Worm (Caenorhabditis elegans) whole organism, late embryonic: ENCODE data around the gene rsks-1.
"Not testable (repeated sequence)": the region's sequence is repeated elsewhere in the genome, so short reads cannot be mapped to it uniquely, and the experiment has no call there.

Experiments used
- C08G9.2 ChIP-seq: sonication (generic microtip); optimal IDR thresholded peaks from 2 replicates; lab custom pipeline; 2016; ENCODE audit warnings: mild to moderate bottlenecking, missing genetic modification characterization, moderate library complexity, missing compliant biosample characterization
- K09A11.1 ChIP-seq: sonication (generic microtip); optimal IDR thresholded peaks from 2 replicates; lab custom pipeline; 2017; ENCODE audit warnings: antibody characterized with exemption, mild to moderate bottlenecking, missing genetic modification characterization, missing compliant biosample characterization; ENCODE audit not compliant: insufficient read depth
- T23F11.4 ChIP-seq: fragments of 200-800 bp; sonication (Bioruptor generic); optimal IDR thresholded peaks from 2 replicates; lab custom pipeline; 2018; ENCODE audit warnings: mild to moderate bottlenecking, missing genetic modification characterization, missing compliant biosample characterization
- Y22D7AL.16 ChIP-seq: sonication (generic microtip); optimal IDR thresholded peaks from 2 replicates; lab custom pipeline; 2016; ENCODE audit warnings: missing genetic modification characterization, missing compliant biosample characterization
- ama-1 ChIP-seq: fragments of 150-350 bp; optimal IDR thresholded peaks from 2 replicates; lab custom pipeline; 2014
- ceh-14 ChIP-seq: sonication (generic microtip); optimal IDR thresholded peaks from 2 replicates; lab custom pipeline; 2016; ENCODE audit warnings: missing genotype, missing genetic modification characterization, missing compliant biosample characterization
- ceh-18 ChIP-seq: sonication (generic microtip); optimal IDR thresholded peaks from 2 replicates; lab custom pipeline; 2016; ENCODE audit warnings: missing genetic modification characterization, missing compliant biosample characterization
- ceh-22 ChIP-seq: sonication (generic microtip); optimal IDR thresholded peaks from 2 replicates; lab custom pipeline; 2017; ENCODE audit warnings: missing biosample characterization, missing genetic modification characterization
- ceh-31 ChIP-seq: sonication (generic microtip); optimal IDR thresholded peaks from 2 replicates; lab custom pipeline; 2016; ENCODE audit warnings: missing genetic modification characterization, missing compliant biosample characterization
- ceh-48 ChIP-seq: sonication (generic microtip); optimal IDR thresholded peaks from 2 replicates; lab custom pipeline; 2016; ENCODE audit warnings: missing genetic modification characterization, inconsistent platforms, missing compliant biosample characterization
- dve-1 ChIP-seq: sonication (generic microtip); optimal IDR thresholded peaks from 2 replicates; lab custom pipeline; 2017; ENCODE audit warnings: antibody characterized with exemption, mild to moderate bottlenecking, missing genetic modification characterization, missing compliant biosample characterization
- elt-4 ChIP-seq: sonication (generic microtip); optimal IDR thresholded peaks from 2 replicates; lab custom pipeline; 2016; ENCODE audit warnings: missing genetic modification characterization, missing compliant biosample characterization
- fax-1 ChIP-seq: sonication (generic microtip); optimal IDR thresholded peaks from 2 replicates; lab custom pipeline; 2016; ENCODE audit warnings: missing genotype, missing genetic modification characterization, missing compliant biosample characterization
- fkh-10 ChIP-seq: fragments of 150-350 bp; optimal IDR thresholded peaks from 2 replicates; lab custom pipeline; 2014; ENCODE audit warnings: missing biosample characterization, missing genetic modification reagents, missing genetic modification characterization
- fkh-6 ChIP-seq: sonication (generic microtip); optimal IDR thresholded peaks from 2 replicates; lab custom pipeline; 2016; ENCODE audit warnings: missing genetic modification characterization, missing compliant biosample characterization
- gmeb-2 ChIP-seq: sonication (generic microtip); optimal IDR thresholded peaks from 2 replicates; lab custom pipeline; 2016; ENCODE audit warnings: missing genetic modification characterization, inconsistent platforms, missing compliant biosample characterization
- hlh-30 ChIP-seq: sonication (generic microtip); optimal IDR thresholded peaks from 2 replicates; lab custom pipeline; 2017; ENCODE audit warnings: antibody characterized with exemption, missing genetic modification characterization, missing compliant biosample characterization; ENCODE audit not compliant: insufficient read depth
- hlh-6 ChIP-seq: sonication (generic microtip); optimal IDR thresholded peaks from 2 replicates; lab custom pipeline; 2016; ENCODE audit warnings: missing genotype, missing genetic modification characterization, missing compliant biosample characterization
- hlh-8 ChIP-seq: sonication (generic microtip); optimal IDR thresholded peaks from 2 replicates; lab custom pipeline; 2016; ENCODE audit warnings: missing genotype, missing genetic modification characterization, missing compliant biosample characterization
- lin-11 ChIP-seq: fragments of 200-800 bp; sonication (Bioruptor generic); optimal IDR thresholded peaks from 2 replicates; lab custom pipeline; 2018; ENCODE audit warnings: mild to moderate bottlenecking, missing genetic modification characterization, missing compliant biosample characterization
- madf-2 ChIP-seq: sonication (generic microtip); optimal IDR thresholded peaks from 2 replicates; lab custom pipeline; 2017; ENCODE audit warnings: missing genetic modification characterization, missing compliant biosample characterization
- mec-3 ChIP-seq: sonication (generic microtip); optimal IDR thresholded peaks from 2 replicates; lab custom pipeline; 2016; ENCODE audit warnings: borderline replicate concordance, missing genetic modification characterization, missing compliant biosample characterization
- nfya-1 ChIP-seq: sonication (generic microtip); optimal IDR thresholded peaks from 2 replicates; lab custom pipeline; 2017; ENCODE audit warnings: missing genetic modification characterization, mild to moderate bottlenecking, missing compliant biosample characterization, antibody characterized with exemption, moderate library complexity
- nhr-11 ChIP-seq: fragments of 150-350 bp; optimal IDR thresholded peaks from 2 replicates; lab custom pipeline; 2014; ENCODE audit warnings: missing biosample characterization, missing genetic modification characterization
- nhr-232 ChIP-seq: sonication (generic microtip); optimal IDR thresholded peaks from 2 replicates; lab custom pipeline; 2016; ENCODE audit warnings: missing genetic modification characterization, missing compliant biosample characterization
- npax-4 ChIP-seq: sonication (generic microtip); optimal IDR thresholded peaks from 2 replicates; lab custom pipeline; 2016; ENCODE audit warnings: missing genetic modification characterization, missing compliant biosample characterization
- pag-3 ChIP-seq: sonication (generic microtip); optimal IDR thresholded peaks from 2 replicates; lab custom pipeline; 2016; ENCODE audit warnings: missing compliant biosample characterization, missing genetic modification characterization, borderline replicate concordance
- pros-1 ChIP-seq: fragments of 150-350 bp; optimal IDR thresholded peaks from 2 replicates; lab custom pipeline; 2014; ENCODE audit warnings: missing biosample characterization, missing genetic modification reagents, missing genetic modification characterization
- rnt-1 ChIP-seq: sonication (generic microtip); optimal IDR thresholded peaks from 2 replicates; lab custom pipeline; 2016; ENCODE audit warnings: missing genetic modification characterization, missing compliant biosample characterization
- sdc-2 ChIP-seq: sonication (generic microtip); optimal IDR thresholded peaks from 2 replicates; lab custom pipeline; 2016; ENCODE audit warnings: missing genotype, missing genetic modification characterization, missing compliant biosample characterization
- sox-2 ChIP-seq: fragments of 200-800 bp; sonication (Bioruptor generic); IDR thresholded peaks from 2 replicates; pipeline ENCODE4 v1.3.6; 2022; ENCODE audit warnings: missing genetic modification reagents, missing genetic modification characterization, missing compliant biosample characterization
- syd-9 ChIP-seq: sonication (generic microtip); optimal IDR thresholded peaks from 2 replicates; lab custom pipeline; 2016; ENCODE audit warnings: mild to moderate bottlenecking, missing genetic modification characterization, moderate library complexity, missing compliant biosample characterization
- tbx-2 ChIP-seq: sonication (generic microtip); optimal IDR thresholded peaks from 2 replicates; lab custom pipeline; 2016; ENCODE audit warnings: missing genetic modification characterization, missing compliant biosample characterization
- ttx-3 ChIP-seq: sonication (generic microtip); optimal IDR thresholded peaks from 2 replicates; lab custom pipeline; 2016; ENCODE audit warnings: missing genetic modification reagents, missing genetic modification characterization, missing compliant biosample characterization
- unc-42 ChIP-seq: sonication (generic microtip); optimal IDR thresholded peaks from 2 replicates; lab custom pipeline; 2016; ENCODE audit warnings: missing genotype, missing genetic modification characterization, missing compliant biosample characterization
- zip-5 ChIP-seq: sonication (generic microtip); optimal IDR thresholded peaks from 2 replicates; lab custom pipeline; 2016; ENCODE audit warnings: missing genetic modification characterization, missing compliant biosample characterization
- ztf-16 ChIP-seq: sonication (generic microtip); optimal IDR thresholded peaks from 2 replicates; lab custom pipeline; 2017; ENCODE audit warnings: missing genetic modification characterization, missing compliant biosample characterization

Gene rsks-1

ce11 chrIII:11206875-11207274, 38.0 kb upstream of the rsks-1 start:
- TF ChIP-seq ama-1 (lab: Kevin White, UChicago) = no peak

- TF ChIP-seq dve-1 (tag; lab: Kevin White, UChicago) (peak; percentile 96), npax-4 (tag; lab: Kevin White, UChicago) (no peak)
- TF ChIP-seq, all 69 proteins: peak for 1
These were observed 37.1 kb upstream of the rsks-1 start for ce11 chrIII:11207825-11208224.

- no peak for TF ChIP-seq ztf-16 (tag; lab: Kevin White, UChicago)
- TF ChIP-seq elt-4 (tag; lab: Kevin White, UChicago) = no peak
- TF ChIP-seq pros-1 (tag; lab: Kevin White, UChicago) = no peak
- TF ChIP-seq rnt-1 = no peak
- TF ChIP-seq ceh-22 (tag; lab: Kevin White, UChicago) = no peak
- TF ChIP-seq unc-42 (tag; lab: Kevin White, UChicago) = no peak
- no peak for TF ChIP-seq npax-4 (tag; lab: Kevin White, UChicago)
- no peak for TF ChIP-seq syd-9 (tag; lab: Kevin White, UChicago)
- TF ChIP-seq lin-11 (tag; lab: Kevin White, UChicago) = no peak
- TF ChIP-seq, all 69 proteins: peak for 0
These were observed 36.5 kb upstream of the rsks-1 start for ce11 chrIII:11208371-11208770.

ce11 chrIII:11218150-11218841, 26.6 kb upstream of the rsks-1 start, which contains the start of the genes tbx-34 and wht-8:
tbx-34 (minus strand) TSS chrIII:11218250.
wht-8 (plus strand) TSS chrIII:11218791.
- TF ChIP-seq sox-2 (GFP tag; lab: Robert Waterston, UW) = no peak
- TF ChIP-seq nhr-232 (tag; lab: Kevin White, UChicago) = no peak
- no peak for TF ChIP-seq pros-1 (tag; lab: Kevin White, UChicago)
- TF ChIP-seq ceh-48 (tag; lab: Kevin White, UChicago) = no peak
- no peak for TF ChIP-seq lin-11 (tag; lab: Kevin White, UChicago)
- TF ChIP-seq pag-3 (tag; lab: Kevin White, UChicago) = no peak
- no peak for TF ChIP-seq Y22D7AL.16 (tag; lab: Kevin White, UChicago)
- TF ChIP-seq ttx-3 (tag; lab: Kevin White, UChicago) = no peak
- no peak for TF ChIP-seq C08G9.2 (tag; lab: Kevin White, UChicago)
- no peak for TF ChIP-seq madf-2 (tag; lab: Kevin White, UChicago)

- peak; percentile 58 for TF ChIP-seq ceh-48 (tag; lab: Kevin White, UChicago)
- no peak for TF ChIP-seq C08G9.2 (tag; lab: Kevin White, UChicago)
These were observed 23.2 kb upstream of the rsks-1 start for ce11 chrIII:11221583-11222191.

- not testable (repeated sequence) for TF ChIP-seq T23F11.4 (GFP tag; lab: Kevin White, UChicago); hlh-6 (tag; lab: Kevin White, UChicago); ceh-18 (tag; lab: Kevin White, UChicago)
- TF ChIP-seq, all 69 proteins: peak for 0; not testable (repeated sequence) for 69
These were observed 20.9 kb upstream of the rsks-1 start, which contains the start of gene Y47D3A.13 for ce11 chrIII:11224006-11224405. Y47D3A.13 (minus strand) TSS chrIII:11224106.

ce11 chrIII:11227025-11227424, 17.9 kb upstream of the rsks-1 start, which contains the start of gene tbx-37:
tbx-37 (minus strand) TSS chrIII:11227125.
- no peak for TF ChIP-seq fkh-10 (GFP tag; lab: Kevin White, UChicago)
- TF ChIP-seq nhr-11 (tag; lab: Kevin White, UChicago) = no peak
- no peak for TF ChIP-seq nfya-1 (tag; lab: Kevin White, UChicago)
- no peak for TF ChIP-seq dve-1 (tag; lab: Kevin White, UChicago)
- no peak for TF ChIP-seq hlh-30 (tag; lab: Kevin White, UChicago)
- TF ChIP-seq hlh-8 (tag; lab: Kevin White, UChicago) = no peak
- TF ChIP-seq fax-1 (tag; lab: Kevin White, UChicago) = no peak
- TF ChIP-seq fkh-6 (tag; lab: Kevin White, UChicago) = no peak
- TF ChIP-seq hlh-6 (tag; lab: Kevin White, UChicago) = no peak
- no peak for TF ChIP-seq tbx-2 (tag; lab: Kevin White, UChicago)
- no peak for TF ChIP-seq ama-1 (lab: Kevin White, UChicago)
- no peak for TF ChIP-seq ceh-31 (tag; lab: Kevin White, UChicago)
- TF ChIP-seq pag-3 (tag; lab: Kevin White, UChicago) = no peak
- TF ChIP-seq ceh-14 (tag; lab: Kevin White, UChicago) = no peak
- no peak for TF ChIP-seq sdc-2 (tag; lab: Kevin White, UChicago)
- no peak for TF ChIP-seq mec-3 (tag; lab: Kevin White, UChicago)
- no peak for TF ChIP-seq gmeb-2 (tag; lab: Kevin White, UChicago)
- no peak for TF ChIP-seq K09A11.1
- no peak for TF ChIP-seq zip-5 (tag; lab: Kevin White, UChicago)
